Worm (Caenorhabditis elegans) whole organism, young adult: Measurements from ENCODE around the gene T21D12.7.

Source experiments
- T26A5.8 ChIP-seq: sonication (generic microtip); optimal IDR thresholded peaks from 2 replicates; lab custom pipeline; 2016; ENCODE audit warnings: missing genetic modification characterization, missing compliant biosample characterization
- Y95B8A.8 ChIP-seq: fragments of 200-800 bp; sonication (Bioruptor generic); IDR thresholded peaks from 2 replicates; pipeline ENCODE4 v1.3.6; 2022; ENCODE audit warnings: missing genetic modification reagents, missing genetic modification characterization, missing compliant biosample characterization
- attf-5 ChIP-seq: fragments of 200-800 bp; sonication (Bioruptor generic); optimal IDR thresholded peaks from 2 replicates; lab custom pipeline; 2018; ENCODE audit warnings: mild to moderate bottlenecking, missing genetic modification characterization, missing compliant biosample characterization
- cebp-1 ChIP-seq, 2 experiments: fragments of 200-800 bp in 1 of 2; sonication (Bioruptor generic) in 1 of 2; sonication (generic microtip) in 1 of 2; IDR thresholded peaks in 1 of 2; optimal IDR thresholded peaks in 1 of 2; 2 replicates each; pipeline versions ENCODE4 v1.3.6 to Lab custom; 2017 to 2022; ENCODE audit warnings: missing compliant biosample characterization in 2 of 2, missing genetic modification characterization in 2 of 2, mild to moderate bottlenecking in 1 of 2, missing genetic modification reagents in 1 of 2, moderate library complexity in 1 of 2
- ceh-91 ChIP-seq: fragments of 200-800 bp; sonication (Bioruptor generic); IDR thresholded peaks from 2 replicates; pipeline ENCODE4 v1.3.6; 2022; ENCODE audit warnings: missing genetic modification reagents, missing genetic modification characterization, missing compliant biosample characterization
- efl-1 ChIP-seq: fragments of 150-350 bp; optimal IDR thresholded peaks from 2 replicates; lab custom pipeline; 2014; ENCODE audit warnings: missing biosample characterization, missing genetic modification reagents, missing genetic modification characterization
- hmg-1.2 ChIP-seq: fragments of 200-800 bp; sonication (Bioruptor generic); IDR thresholded peaks from 2 replicates; pipeline ENCODE4 v1.3.6; 2022; ENCODE audit warnings: missing genetic modification reagents, missing genetic modification characterization, missing compliant biosample characterization
- nhr-27 ChIP-seq: fragments of 200-800 bp; sonication (Bioruptor generic); optimal IDR thresholded peaks from 2 replicates; lab custom pipeline; 2018; ENCODE audit warnings: mild to moderate bottlenecking, missing genetic modification characterization, moderate library complexity, missing compliant biosample characterization
- tbp1 ChIP-seq: fragments of 200-800 bp; sonication (Bioruptor generic); optimal IDR thresholded peaks from 2 replicates; lab custom pipeline; 2018; ENCODE audit warnings: mild to moderate bottlenecking, missing genetic modification characterization, missing compliant biosample characterization
- unc-130 ChIP-seq: sonication (generic microtip); optimal IDR thresholded peaks from 2 replicates; lab custom pipeline; 2016; ENCODE audit warnings: missing genetic modification reagents, missing genetic modification characterization, missing compliant biosample characterization
- ztf-22 ChIP-seq: fragments of 200-800 bp; sonication (Bioruptor generic); optimal IDR thresholded peaks from 2 replicates; lab custom pipeline; 2018; ENCODE audit warnings: mild to moderate bottlenecking, missing genetic modification characterization, moderate library complexity, missing compliant biosample characterization

ce11 chrIV:298204-298603 is 6.9 kb upstream of the T21D12.7 start, which contains the start of gene pnp-1:
- TF ChIP-seq ztf-22 (GFP tag; lab: Kevin White, UChicago) (no peak), efl-1 (GFP tag; lab: Kevin White, UChicago) (no peak), hmg-1.2 (GFP tag; lab: Robert Waterston, UW) (no peak), cebp-1 (GFP tag; IDR thresholded peaks at IDR 0.05; lab: Robert Waterston, UW) (no peak), cebp-1 (tag; optimal IDR thresholded peaks at IDR 0.05; lab: Kevin White, UChicago) (no peak), unc-130 (GFP tag; lab: Kevin White, UChicago) (no peak), attf-5 (GFP tag; lab: Kevin White, UChicago) (no peak), ceh-91 (GFP tag; lab: Robert Waterston, UW) (no peak), tbp1 (GFP tag; lab: Kevin White, UChicago) (no peak), T26A5.8 (tag; lab: Kevin White, UChicago) (no peak), Y95B8A.8 (no peak), nhr-27 (tag; lab: Kevin White, UChicago) (no peak)
